Fruit fly (Drosophila melanogaster): ENCODE measurements around the gene eEF1delta.

Gene eEF1delta

DNA sequence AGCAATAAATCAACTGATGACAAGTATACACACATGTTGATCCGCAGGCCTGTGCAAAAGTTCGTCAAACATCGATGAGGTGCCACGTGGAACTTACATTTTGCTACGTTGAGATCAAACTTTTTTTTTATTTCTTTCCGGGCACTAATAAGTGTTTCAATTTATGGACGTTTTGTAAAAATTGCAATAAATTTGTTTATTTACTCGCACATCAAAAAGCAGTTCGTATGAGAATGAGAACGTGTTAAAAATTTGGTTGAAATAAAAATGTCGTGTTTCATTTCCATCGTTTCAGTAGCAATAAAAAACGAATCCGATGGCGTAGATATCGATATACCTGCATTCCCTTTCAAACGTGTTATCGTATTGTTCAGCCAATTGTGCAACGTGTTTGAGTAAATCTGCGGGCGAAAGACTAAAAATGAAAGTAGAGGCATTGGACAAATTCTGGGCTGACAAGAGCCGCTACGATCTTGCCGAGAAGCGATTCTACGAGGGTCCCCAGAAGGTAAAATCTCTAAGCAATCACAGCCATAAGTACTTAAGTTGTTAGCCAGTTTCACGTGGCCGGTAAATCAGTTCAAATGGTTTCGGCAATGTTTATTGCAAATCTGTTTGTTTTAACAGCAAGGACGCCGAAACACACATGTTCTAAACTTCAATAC, at the start of gene eEF1delta:
TSS of gene eEF1delta (plus strand) at position 356 of the 665 bp plus-strand sequence.
- TF ChIP-seq woc (GFP tag; optimal IDR thresholded peaks at IDR 0.05) = peak; percentile 57
- no peak for TF ChIP-seq Mio (GFP tag; optimal IDR thresholded peaks at IDR 0.05)
- TF ChIP-seq lola (GFP tag; optimal IDR thresholded peaks at IDR 0.05) = no peak

DNA sequence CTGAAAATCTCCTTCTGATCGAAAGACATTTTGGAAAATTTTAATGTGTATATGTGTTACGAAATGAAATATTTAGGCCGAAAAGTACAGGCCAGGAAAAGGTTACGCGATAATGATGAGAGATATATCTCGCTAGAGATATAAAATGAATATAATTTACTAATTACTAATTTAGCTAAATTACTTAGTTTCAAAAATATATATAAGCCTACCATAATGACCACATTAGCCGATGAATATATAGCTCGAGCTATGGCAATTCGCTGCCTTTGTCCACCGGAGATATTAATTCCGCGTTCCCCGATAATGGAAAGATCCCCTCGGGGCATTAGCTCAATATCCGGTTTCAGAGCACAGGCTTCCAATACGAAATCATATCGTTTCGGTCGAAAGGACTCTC, 40.9 kb upstream of the eEF1delta start, which contains the start of gene Fum4:
TSS of gene Fum4 (minus strand) at position 101 of the 400 bp plus-strand sequence.
- TF ChIP-seq ey (GFP tag; optimal IDR thresholded peaks at IDR 0.05) (no peak), Dfd (GFP tag; optimal IDR thresholded peaks at IDR 0.05) (no peak), HLH106 (tag; optimal IDR thresholded peaks at IDR 0.05) (no peak), h (GFP tag; optimal IDR thresholded peaks at IDR 0.05) (no peak), Abd-B (GFP tag; optimal IDR thresholded peaks at IDR 0.05) (no peak), OdsH (GFP tag; optimal IDR thresholded peaks at IDR 0.05) (no peak), Hr83 (GFP tag; optimal IDR thresholded peaks at IDR 0.05; ENCODE audit: poor library complexity, severe bottlenecking) (no peak), Vsx2 (GFP tag; optimal IDR thresholded peaks at IDR 0.05; ENCODE audit: partially characterized antibody) (no peak), br (GFP tag; optimal IDR thresholded peaks at IDR 0.05) (no peak), Jra (GFP tag; optimal IDR thresholded peaks at IDR 0.05) (no peak), brk (GFP tag; optimal IDR thresholded peaks at IDR 0.05) (no peak), fru (GFP tag; optimal IDR thresholded peaks at IDR 0.05) (no peak), Dif (GFP tag; optimal IDR thresholded peaks at IDR 0.05; ENCODE audit: partially characterized antibody) (no peak)

DNA sequence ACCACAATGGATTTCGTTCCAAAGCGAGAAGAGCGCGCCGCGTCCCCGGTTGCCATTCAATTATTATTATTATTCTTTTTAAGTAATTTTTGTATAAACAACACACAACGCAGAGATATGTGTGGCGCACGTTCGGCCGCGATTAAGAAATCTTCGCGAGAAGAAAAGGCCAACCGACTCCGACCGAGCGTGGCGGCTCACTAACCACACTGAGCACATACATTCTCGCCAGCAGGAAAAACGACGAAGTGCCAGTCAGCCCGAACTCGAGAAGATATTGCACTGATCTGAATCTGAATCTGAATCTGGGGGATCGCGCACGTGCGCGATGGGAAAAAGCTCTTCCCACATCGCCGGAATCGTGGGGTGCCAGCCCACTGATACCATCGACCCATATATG, 33.4 kb upstream of the eEF1delta start, which contains the start of gene Sur:
TSS of gene Sur (minus strand) at position 207 of the 400 bp plus-strand sequence.
- TF ChIP-seq rgr (GFP tag; optimal IDR thresholded peaks at IDR 0.05) (no peak), OdsH (GFP tag; optimal IDR thresholded peaks at IDR 0.05) (no peak), psq (GFP tag; optimal IDR thresholded peaks at IDR 0.05) (no peak), CG32264 (GFP tag; optimal IDR thresholded peaks at IDR 0.05) (no peak), Mio (GFP tag; optimal IDR thresholded peaks at IDR 0.05) (no peak), jim (GFP tag; optimal IDR thresholded peaks at IDR 0.05) (no peak), Dif (GFP tag; optimal IDR thresholded peaks at IDR 0.05; ENCODE audit: partially characterized antibody) (no peak)

DNA sequence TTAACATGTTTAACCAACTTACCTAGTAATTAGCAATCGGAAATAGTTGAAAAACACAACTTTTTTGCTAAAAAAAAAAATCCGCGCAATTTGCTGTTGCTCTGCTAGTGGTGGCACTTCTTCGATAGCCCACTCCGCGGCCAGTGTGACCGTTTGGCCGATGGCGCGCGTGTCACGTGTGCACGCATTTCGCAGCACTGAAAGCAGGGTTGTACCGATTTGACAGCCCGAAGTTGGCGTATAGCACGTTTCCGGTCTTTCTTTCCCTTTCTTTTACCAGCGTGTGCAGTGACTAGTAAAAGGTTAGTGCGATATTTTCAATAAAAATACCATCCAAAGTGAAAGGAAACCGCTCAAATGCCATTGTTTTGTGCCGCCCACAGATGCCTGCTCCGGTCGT, 31.5 kb upstream of the eEF1delta start, which contains the start of the genes Ripalpha and RpL7:
TSS of gene Ripalpha (minus strand) at position 128 of the 400 bp plus-strand sequence.
TSS of gene RpL7 (plus strand) at position 158 of the 400 bp plus-strand sequence.
- TF ChIP-seq woc (GFP tag; optimal IDR thresholded peaks at IDR 0.05) = peak; percentile 71
- no peak for TF ChIP-seq usp (GFP tag; optimal IDR thresholded peaks at IDR 0.05)
- peak; percentile 80 for TF ChIP-seq GATAd (GFP tag; optimal IDR thresholded peaks at IDR 0.05)
- peak; percentile 96 for TF ChIP-seq OdsH (GFP tag; optimal IDR thresholded peaks at IDR 0.05)
- peak; percentile 62 for TF ChIP-seq tai (GFP tag; optimal IDR thresholded peaks at IDR 0.05)
- peak; percentile 95 for TF ChIP-seq Sp1 (GFP tag; optimal IDR thresholded peaks at IDR 0.05)
- peak; percentile 58 for TF ChIP-seq Rel (GFP tag; optimal IDR thresholded peaks at IDR 0.05)
- TF ChIP-seq Rel (tag; optimal IDR thresholded peaks at IDR 0.05) = peak; percentile 81
- TF ChIP-seq Hr78 (GFP tag; optimal IDR thresholded peaks at IDR 0.05) = no peak
- TF ChIP-seq ey (GFP tag; optimal IDR thresholded peaks at IDR 0.05) = peak; percentile 89
- TF ChIP-seq dl (GFP tag; optimal IDR thresholded peaks at IDR 0.05; ENCODE audit: insufficient read depth in 1 of 2, partially characterized antibody in 2 of 2) = no peak
- peak; percentile 71 for TF ChIP-seq Dif (GFP tag; optimal IDR thresholded peaks at IDR 0.05; ENCODE audit: partially characterized antibody)
- peak; percentile 88 for TF ChIP-seq dsf (GFP tag; optimal IDR thresholded peaks at IDR 0.05; ENCODE audit: borderline replicate concordance)
- peak; percentile 77 for TF ChIP-seq Myc (optimal IDR thresholded peaks at IDR 0.05)
- peak; percentile 98 for TF ChIP-seq h (GFP tag; optimal IDR thresholded peaks at IDR 0.05)
- TF ChIP-seq Hr83 (GFP tag; optimal IDR thresholded peaks at IDR 0.05; ENCODE audit: poor library complexity, severe bottlenecking) = peak; percentile 100
- peak; percentile 99 for TF ChIP-seq rgr (GFP tag; optimal IDR thresholded peaks at IDR 0.05)
- TF ChIP-seq Jra (GFP tag; optimal IDR thresholded peaks at IDR 0.05) = peak; percentile 89
- TF ChIP-seq psq (GFP tag; optimal IDR thresholded peaks at IDR 0.05) = peak; percentile 85
- peak; percentile 87 for TF ChIP-seq brk (GFP tag; optimal IDR thresholded peaks at IDR 0.05)
- TF ChIP-seq HLH106 (tag; optimal IDR thresholded peaks at IDR 0.05) = peak; percentile 91
- TF ChIP-seq Hnf4 (GFP tag; optimal IDR thresholded peaks at IDR 0.05) = peak; percentile 96
- TF ChIP-seq Abd-B (GFP tag; optimal IDR thresholded peaks at IDR 0.05) = no peak
- TF ChIP-seq N (GFP tag; optimal IDR thresholded peaks at IDR 0.05) = no peak
- peak; percentile 98 for TF ChIP-seq sv (GFP tag; optimal IDR thresholded peaks at IDR 0.05)
- peak; percentile 91 for TF ChIP-seq Mio (GFP tag; optimal IDR thresholded peaks at IDR 0.05)
- TF ChIP-seq Dfd (GFP tag; optimal IDR thresholded peaks at IDR 0.05) = no peak
- peak; percentile 97 for TF ChIP-seq CG9705 (GFP tag; optimal IDR thresholded peaks at IDR 0.05)
- peak; percentile 2 for TF ChIP-seq jim (GFP tag; optimal IDR thresholded peaks at IDR 0.05)
- TF ChIP-seq br (GFP tag; optimal IDR thresholded peaks at IDR 0.05) = peak; percentile 98
- TF ChIP-seq dmrt93B (GFP tag; optimal IDR thresholded peaks at IDR 0.05) = peak; percentile 99
- no peak for TF ChIP-seq lola (GFP tag; optimal IDR thresholded peaks at IDR 0.05)
- TF ChIP-seq Vsx2 (GFP tag; optimal IDR thresholded peaks at IDR 0.05; ENCODE audit: partially characterized antibody) = peak; percentile 89
- peak; percentile 93 for TF ChIP-seq CG32264 (GFP tag; optimal IDR thresholded peaks at IDR 0.05)
- TF ChIP-seq fru (GFP tag; optimal IDR thresholded peaks at IDR 0.05) = peak; percentile 86
- TF ChIP-seq foxo (GFP tag; optimal IDR thresholded peaks at IDR 0.05) = peak; percentile 52 to 97
- TF ChIP-seq pan (optimal IDR thresholded peaks at IDR 0.05) = no peak
- no peak for TF ChIP-seq CrebA (GFP tag; optimal IDR thresholded peaks at IDR 0.05; ENCODE audit: borderline replicate concordance)
- peak; percentile 88 for TF ChIP-seq sage (GFP tag; optimal IDR thresholded peaks at IDR 0.05)

Data from whole organism, wandering third instar larva.